Fruit fly (Drosophila melanogaster): Measurements from ENCODE around the gene Grip163.

Grip163 gene

DNA sequence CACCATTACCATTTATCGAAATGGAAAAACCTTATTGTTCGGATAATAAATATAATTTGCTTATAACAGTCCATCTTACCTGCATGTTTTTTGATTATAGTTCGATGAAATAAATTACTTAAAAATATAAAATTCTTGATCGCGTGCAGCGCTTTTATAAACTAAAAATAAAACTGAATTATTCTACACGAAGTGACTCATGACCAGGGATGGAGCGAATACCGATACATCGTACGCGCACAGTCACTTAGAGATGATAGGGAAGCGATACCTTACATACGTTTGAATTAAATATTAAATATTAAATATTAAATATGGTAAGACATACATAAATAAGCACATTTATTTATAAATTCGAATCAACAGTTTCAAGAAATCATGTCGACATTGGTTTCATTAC is 5.0 kb downstream of the Grip163 start, which contains the start of gene viaf (continued):
- TF ChIP-seq Camta (GFP tag; optimal IDR thresholded peaks at IDR 0.05): no peak
- TF ChIP-seq nom (GFP tag; optimal IDR thresholded peaks at IDR 0.05): no peak
- TF ChIP-seq CG10366 (GFP tag; IDR thresholded peaks at IDR 0.05): peak; percentile 55
- peak; percentile 29; the same call in 2 of the 3 replicates for TF ChIP-seq tgo (GFP tag; IDR thresholded peaks at IDR 0.05)
- no peak for TF ChIP-seq org-1 (GFP tag; optimal IDR thresholded peaks at IDR 0.05)
- TF ChIP-seq Hr39 (optimal IDR thresholded peaks at IDR 0.05): no peak
- no peak for TF ChIP-seq CG3163 (GFP tag; optimal IDR thresholded peaks at IDR 0.05)
- peak; percentile 18 for TF ChIP-seq bab2 (GFP tag; optimal IDR thresholded peaks at IDR 0.05)
- TF ChIP-seq knrl (GFP tag; IDR thresholded peaks at IDR 0.05; ENCODE audit: partially characterized antibody): peak; percentile 96
- no peak for TF ChIP-seq Oli (tag; optimal IDR thresholded peaks at IDR 0.05)
- TF ChIP-seq Dek (tag; optimal IDR thresholded peaks at IDR 0.05): no peak
- no peak for TF ChIP-seq Hr51 (GFP tag; optimal IDR thresholded peaks at IDR 0.05)
- TF ChIP-seq CG2712 (tag; optimal IDR thresholded peaks at IDR 0.05): peak; percentile 79
- peak; percentile 91 for TF ChIP-seq CG42726 (GFP tag; IDR thresholded peaks at IDR 0.05; ENCODE audit: partially characterized antibody)
- TF ChIP-seq cwo (GFP tag; optimal IDR thresholded peaks at IDR 0.05): no peak
- no peak for TF ChIP-seq bigmax (GFP tag; optimal IDR thresholded peaks at IDR 0.05)
- TF ChIP-seq pum (GFP tag; optimal IDR thresholded peaks at IDR 0.05): no peak
- TF ChIP-seq CG17385 (GFP tag; optimal IDR thresholded peaks at IDR 0.05): no peak
- TF ChIP-seq Usf (GFP tag; optimal IDR thresholded peaks at IDR 0.05): no peak
- no peak for TF ChIP-seq CG18619 (GFP tag; optimal IDR thresholded peaks at IDR 0.05)
- TF ChIP-seq lov (optimal IDR thresholded peaks at IDR 0.05): no peak
- TF ChIP-seq lov (GFP tag; IDR thresholded peaks at IDR 0.05): no peak
- TF ChIP-seq Meics (GFP tag; optimal IDR thresholded peaks at IDR 0.05): no peak
- no peak for TF ChIP-seq CG11504 (tag; optimal IDR thresholded peaks at IDR 0.05)
- TF ChIP-seq gsb-n (tag; optimal IDR thresholded peaks at IDR 0.05): no peak
- TF ChIP-seq CG8359 (GFP tag; optimal IDR thresholded peaks at IDR 0.05; ENCODE audit: borderline replicate concordance): no peak
- TF ChIP-seq Six4 (GFP tag; optimal IDR thresholded peaks at IDR 0.05): peak; percentile 45
- TF ChIP-seq maf-S (GFP tag; optimal IDR thresholded peaks at IDR 0.05): no peak
- TF ChIP-seq Ada2b (GFP tag; IDR thresholded peaks at IDR 0.05): no peak
- no peak for TF ChIP-seq CG1792 (GFP tag; optimal IDR thresholded peaks at IDR 0.05)
- TF ChIP-seq CG15011 (GFP tag; optimal IDR thresholded peaks at IDR 0.05): no peak
- TF ChIP-seq stwl (tag; optimal IDR thresholded peaks at IDR 0.05): peak; percentile 78
- TF ChIP-seq Ets65A (GFP tag): peak; percentile 86
- TF ChIP-seq Sry-β (GFP tag; optimal IDR thresholded peaks at IDR 0.05): no peak
- TF ChIP-seq CG4282 (GFP tag; optimal IDR thresholded peaks at IDR 0.05): no peak
- no peak for TF ChIP-seq CG10565 (GFP tag; optimal IDR thresholded peaks at IDR 0.05)
- TF ChIP-seq CG34422 (GFP tag; IDR thresholded peaks at IDR 0.05): peak; percentile 52; the same call in 2 of the 3 replicates
- TF ChIP-seq so (GFP tag; IDR thresholded peaks at IDR 0.05): no peak
- TF ChIP-seq CG3847 (GFP tag; IDR thresholded peaks at IDR 0.05): 0 out of 2 replicates have a peak, but pooled peaks have one; percentile 29
- no peak for TF ChIP-seq cato (GFP tag; optimal IDR thresholded peaks at IDR 0.05; ENCODE audit: borderline replicate concordance)
- TF ChIP-seq Lim3 (GFP tag; IDR thresholded peaks at IDR 0.05): no peak
- no peak for TF ChIP-seq kah (GFP tag; optimal IDR thresholded peaks at IDR 0.05)
- peak; percentile 95 for TF ChIP-seq vnd (GFP tag; IDR thresholded peaks at IDR 0.05; ENCODE audit: partially characterized antibody)
- no peak for TF ChIP-seq crp (GFP tag; optimal IDR thresholded peaks at IDR 0.05)
- no peak for TF ChIP-seq Atf-2 (GFP tag; optimal IDR thresholded peaks at IDR 0.05)
- no peak for TF ChIP-seq abd-A (tag; optimal IDR thresholded peaks at IDR 0.05)
- no peak for TF ChIP-seq CG8765 (GFP tag; IDR thresholded peaks at IDR 0.05)
- no peak for TF ChIP-seq gt (GFP tag; IDR thresholded peaks at IDR 0.05)
- TF ChIP-seq CG14667 (GFP tag; IDR thresholded peaks at IDR 0.05): no peak
- TF ChIP-seq Side (GFP tag; optimal IDR thresholded peaks at IDR 0.05): no peak
- no peak for TF ChIP-seq Pdp1 (GFP tag; optimal IDR thresholded peaks at IDR 0.05)
